Fruit fly (Drosophila melanogaster): ENCODE measurements around the gene vn.

Gene vn

DNA sequence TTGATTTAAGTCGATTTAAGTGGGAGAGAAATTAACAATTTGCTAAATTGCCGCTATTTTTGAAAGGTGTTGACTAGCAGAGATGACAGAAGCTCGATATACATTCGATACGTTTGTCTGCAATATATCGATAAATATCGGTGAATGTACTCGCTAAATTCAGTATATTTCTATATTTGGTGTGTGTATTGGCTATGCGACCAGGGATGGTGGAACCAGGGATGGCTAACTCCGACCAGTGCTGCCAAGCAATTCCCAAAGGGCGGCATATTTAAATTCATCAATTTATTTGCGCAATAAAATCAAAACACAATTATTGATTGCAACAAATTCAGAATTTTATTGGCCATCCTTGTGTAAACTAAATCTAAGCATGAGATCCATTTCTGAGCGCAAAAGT, 32.4 kb downstream of the vn start, which contains the start of gene mad2 (continued):
- TF ChIP-seq chm (GFP tag; IDR thresholded peaks at IDR 0.05): 0 out of 2 replicates have a peak, but pooled peaks have one; percentile 27
- no peak for TF ChIP-seq pros (GFP tag; optimal IDR thresholded peaks at IDR 0.05)
- TF ChIP-seq so (GFP tag; IDR thresholded peaks at IDR 0.05): no peak
- no peak for TF ChIP-seq eyg (GFP tag; optimal IDR thresholded peaks at IDR 0.05)
- peak; percentile 64 for TF ChIP-seq ERR (GFP tag; optimal IDR thresholded peaks at IDR 0.05)
- TF ChIP-seq scrt (GFP tag; optimal IDR thresholded peaks at IDR 0.05): no peak
- TF ChIP-seq CG9215 (GFP tag; IDR thresholded peaks at IDR 0.05): no peak
- no peak for TF ChIP-seq Deaf1 (tag; optimal IDR thresholded peaks at IDR 0.05)
- TF ChIP-seq CG2889 (GFP tag; IDR thresholded peaks at IDR 0.05): no peak
- no peak for TF ChIP-seq ac (GFP tag; optimal IDR thresholded peaks at IDR 0.05)
- no peak for TF ChIP-seq CG3407 (GFP tag; optimal IDR thresholded peaks at IDR 0.05)
- no peak for TF ChIP-seq dimm (GFP tag; IDR thresholded peaks at IDR 0.05)
- TF ChIP-seq eve (GFP tag; optimal IDR thresholded peaks at IDR 0.05): no peak
- no peak for TF ChIP-seq dati (GFP tag; IDR thresholded peaks at IDR 0.05)
- TF ChIP-seq CG14710 (tag; optimal IDR thresholded peaks at IDR 0.05): peak; percentile 67
- peak; percentile 22 for TF ChIP-seq trem (tag; optimal IDR thresholded peaks at IDR 0.05)
- no peak for TF ChIP-seq Bdp1 (GFP tag; optimal IDR thresholded peaks at IDR 0.05)
- TF ChIP-seq CG14860 (GFP tag; IDR thresholded peaks at IDR 0.05; ENCODE audit: partially characterized antibody): peak; percentile 43; the same call in 1 of the 3 replicates
- no peak for TF ChIP-seq CG6813 (GFP tag; optimal IDR thresholded peaks at IDR 0.05)
- no peak for TF ChIP-seq ftz-f1 (GFP tag; optimal IDR thresholded peaks at IDR 0.05)
- no peak for TF ChIP-seq Ssrp (tag; optimal IDR thresholded peaks at IDR 0.05)
- peak; percentile 3 for TF ChIP-seq sd (tag; optimal IDR thresholded peaks at IDR 0.05)
- TF ChIP-seq CG12155 (GFP tag; optimal IDR thresholded peaks at IDR 0.05): peak; percentile 52
- TF ChIP-seq CG43689 (GFP tag; IDR thresholded peaks at IDR 0.05): no peak
- TF ChIP-seq CG7928 (GFP tag; optimal IDR thresholded peaks at IDR 0.05): peak; percentile 97
- no peak for TF ChIP-seq CG8944 (GFP tag; optimal IDR thresholded peaks at IDR 0.05)
- TF ChIP-seq tin (GFP tag; optimal IDR thresholded peaks at IDR 0.05): no peak
- peak; percentile 66 for TF ChIP-seq CG33213 (GFP tag; optimal IDR thresholded peaks at IDR 0.05)
- TF ChIP-seq row (GFP tag; IDR thresholded peaks at IDR 0.05): peak; percentile 38; the same call in 1 of the 3 replicates
- no peak for TF ChIP-seq HLH3B (GFP tag; IDR thresholded peaks at IDR 0.05)
- TF ChIP-seq Kr (GFP tag; optimal IDR thresholded peaks at IDR 0.05): no peak
- peak; percentile 27 for TF ChIP-seq Nf-YB (GFP tag; optimal IDR thresholded peaks at IDR 0.05)
- peak; percentile 25 for TF ChIP-seq CG17829 (tag; optimal IDR thresholded peaks at IDR 0.05)
- no peak for TF ChIP-seq CG16815 (GFP tag; optimal IDR thresholded peaks at IDR 0.05)
- TF ChIP-seq Sin3A (optimal IDR thresholded peaks at IDR 0.05): peak; percentile 65
- peak; percentile 55; the same call in 1 of the 2 replicates for TF ChIP-seq hbn (GFP tag; IDR thresholded peaks at IDR 0.05; ENCODE audit: partially characterized antibody)
- peak; percentile 87 for TF ChIP-seq HmgZ (tag; optimal IDR thresholded peaks at IDR 0.05)
- no peak for TF ChIP-seq Adf1 (GFP tag; IDR thresholded peaks at IDR 0.05)
- peak; percentile 100 for TF ChIP-seq E2f2 (GFP tag; IDR thresholded peaks at IDR 0.05)
- TF ChIP-seq Pdp1 (GFP tag; optimal IDR thresholded peaks at IDR 0.05): peak in 1 of 2 experiments; percentile 48
- TF ChIP-seq B-H2 (GFP tag; optimal IDR thresholded peaks at IDR 0.05): peak; percentile 45
- no peak for TF ChIP-seq CG30431 (GFP tag; optimal IDR thresholded peaks at IDR 0.05)
- peak; percentile 20 for TF ChIP-seq cad (GFP tag; optimal IDR thresholded peaks at IDR 0.05)
- TF ChIP-seq CG17186 (GFP tag; optimal IDR thresholded peaks at IDR 0.05): peak; percentile 60
- no peak for TF ChIP-seq CG17359 (tag; optimal IDR thresholded peaks at IDR 0.05)
- TF ChIP-seq CG3163 (GFP tag; optimal IDR thresholded peaks at IDR 0.05): no peak
- no peak for TF ChIP-seq Xbp1 (GFP tag; optimal IDR thresholded peaks at IDR 0.05)
- no peak for TF ChIP-seq dmrt99B (tag; optimal IDR thresholded peaks at IDR 0.05)
- TF ChIP-seq TFAM (GFP tag; optimal IDR thresholded peaks at IDR 0.05): no peak
- TF ChIP-seq gem (tag; optimal IDR thresholded peaks at IDR 0.05): no peak
- TF ChIP-seq crol (GFP tag; IDR thresholded peaks at IDR 0.05): no peak
- TF ChIP-seq CG9727 (GFP tag; optimal IDR thresholded peaks at IDR 0.05): no peak

Measured in whole organism, embryonic.